Worm (Caenorhabditis elegans) whole organism, late embryonic: Measurements from ENCODE around the gene acr-3.

Source experiments
- C08G9.2 ChIP-seq: sonication (generic microtip); optimal IDR thresholded peaks from 2 replicates; lab custom pipeline; 2016; ENCODE audit warnings: mild to moderate bottlenecking, missing genetic modification characterization, moderate library complexity, missing compliant biosample characterization
- C38D4.7 ChIP-seq: fragments of 200-800 bp; sonication (Bioruptor generic); optimal IDR thresholded peaks from 2 replicates; lab custom pipeline; 2018; ENCODE audit warnings: mild to moderate bottlenecking, missing genetic modification characterization, moderate library complexity, missing compliant biosample characterization
- F13H6.1 ChIP-seq: sonication (generic microtip); optimal IDR thresholded peaks from 2 replicates; lab custom pipeline; 2016; ENCODE audit warnings: missing genetic modification characterization, missing compliant biosample characterization
- K02D7.2 ChIP-seq: sonication (generic microtip); optimal IDR thresholded peaks from 2 replicates; lab custom pipeline; 2017; ENCODE audit warnings: mild to moderate bottlenecking, missing genetic modification characterization, missing compliant biosample characterization
- K09A11.1 ChIP-seq: sonication (generic microtip); optimal IDR thresholded peaks from 2 replicates; lab custom pipeline; 2017; ENCODE audit warnings: antibody characterized with exemption, mild to moderate bottlenecking, missing genetic modification characterization, missing compliant biosample characterization; ENCODE audit not compliant: insufficient read depth
- T23F11.4 ChIP-seq: fragments of 200-800 bp; sonication (Bioruptor generic); optimal IDR thresholded peaks from 2 replicates; lab custom pipeline; 2018; ENCODE audit warnings: mild to moderate bottlenecking, missing genetic modification characterization, missing compliant biosample characterization
- Y22D7AL.16 ChIP-seq: sonication (generic microtip); optimal IDR thresholded peaks from 2 replicates; lab custom pipeline; 2016; ENCODE audit warnings: missing genetic modification characterization, missing compliant biosample characterization
- ahr-1 ChIP-seq: sonication (generic microtip); optimal IDR thresholded peaks from 2 replicates; lab custom pipeline; 2016; ENCODE audit warnings: missing genetic modification characterization, missing compliant biosample characterization
- ama-1 ChIP-seq: fragments of 150-350 bp; optimal IDR thresholded peaks from 2 replicates; lab custom pipeline; 2014
- ceh-14 ChIP-seq: sonication (generic microtip); optimal IDR thresholded peaks from 2 replicates; lab custom pipeline; 2016; ENCODE audit warnings: missing genotype, missing genetic modification characterization, missing compliant biosample characterization
- ceh-18 ChIP-seq: sonication (generic microtip); optimal IDR thresholded peaks from 2 replicates; lab custom pipeline; 2016; ENCODE audit warnings: missing genetic modification characterization, missing compliant biosample characterization
- ceh-19 ChIP-seq: fragments of 200-800 bp; sonication (Bioruptor generic); optimal IDR thresholded peaks from 2 replicates; lab custom pipeline; 2018; ENCODE audit warnings: mild to moderate bottlenecking, missing genetic modification characterization, missing compliant biosample characterization
- ceh-2 ChIP-seq: sonication (generic microtip); optimal IDR thresholded peaks from 2 replicates; lab custom pipeline; 2016; ENCODE audit warnings: missing genotype, missing genetic modification characterization, missing compliant biosample characterization
- ceh-30 ChIP-seq: fragments of 150-350 bp; optimal IDR thresholded peaks from 2 replicates; lab custom pipeline; 2014; ENCODE audit warnings: missing biosample characterization, missing genetic modification characterization
- ceh-34 ChIP-seq: sonication (generic microtip); optimal IDR thresholded peaks from 2 replicates; lab custom pipeline; 2016; ENCODE audit warnings: mild to moderate bottlenecking, missing genetic modification characterization, missing compliant biosample characterization
- ceh-48 ChIP-seq: sonication (generic microtip); optimal IDR thresholded peaks from 2 replicates; lab custom pipeline; 2016; ENCODE audit warnings: missing genetic modification characterization, inconsistent platforms, missing compliant biosample characterization
- ceh-6 ChIP-seq: fragments of 200-800 bp; sonication (Bioruptor generic); optimal IDR thresholded peaks from 2 replicates; lab custom pipeline; 2018; ENCODE audit warnings: mild to moderate bottlenecking, missing genetic modification characterization, missing compliant biosample characterization
- ceh-9 ChIP-seq: sonication (generic microtip); optimal IDR thresholded peaks from 2 replicates; lab custom pipeline; 2016; ENCODE audit warnings: mild to moderate bottlenecking, missing genetic modification characterization, inconsistent platforms, missing compliant biosample characterization
- che-1 ChIP-seq: sonication (generic microtip); optimal IDR thresholded peaks from 2 replicates; lab custom pipeline; 2016; ENCODE audit warnings: mild to moderate bottlenecking, missing genetic modification characterization, missing compliant biosample characterization
- dmd-4 ChIP-seq: sonication (generic microtip); optimal IDR thresholded peaks from 2 replicates; lab custom pipeline; 2016; ENCODE audit warnings: borderline replicate concordance, missing genetic modification characterization, missing compliant biosample characterization
- dve-1 ChIP-seq: sonication (generic microtip); optimal IDR thresholded peaks from 2 replicates; lab custom pipeline; 2017; ENCODE audit warnings: antibody characterized with exemption, mild to moderate bottlenecking, missing genetic modification characterization, missing compliant biosample characterization
- elt-2 ChIP-seq: sonication (generic microtip); optimal IDR thresholded peaks from 2 replicates; lab custom pipeline; 2016; ENCODE audit warnings: missing genetic modification reagents, missing genetic modification characterization, missing compliant biosample characterization
- ets-4 ChIP-seq: sonication (generic microtip); optimal IDR thresholded peaks from 2 replicates; lab custom pipeline; 2016; ENCODE audit warnings: missing genetic modification characterization, missing compliant biosample characterization
- eyg-1 ChIP-seq: sonication (generic microtip); optimal IDR thresholded peaks from 2 replicates; lab custom pipeline; 2016; ENCODE audit warnings: missing genotype, missing genetic modification characterization, missing compliant biosample characterization
- fkh-10 ChIP-seq: fragments of 150-350 bp; optimal IDR thresholded peaks from 2 replicates; lab custom pipeline; 2014; ENCODE audit warnings: missing biosample characterization, missing genetic modification reagents, missing genetic modification characterization
- gmeb-2 ChIP-seq: sonication (generic microtip); optimal IDR thresholded peaks from 2 replicates; lab custom pipeline; 2016; ENCODE audit warnings: missing genetic modification characterization, inconsistent platforms, missing compliant biosample characterization
- hlh-13 ChIP-seq: fragments of 200-800 bp; sonication (Bioruptor generic); optimal IDR thresholded peaks from 2 replicates; lab custom pipeline; 2018; ENCODE audit warnings: mild to moderate bottlenecking, missing genetic modification characterization, missing compliant biosample characterization
- hlh-30 ChIP-seq: sonication (generic microtip); optimal IDR thresholded peaks from 2 replicates; lab custom pipeline; 2017; ENCODE audit warnings: antibody characterized with exemption, missing genetic modification characterization, missing compliant biosample characterization; ENCODE audit not compliant: insufficient read depth
- hlh-8 ChIP-seq: sonication (generic microtip); optimal IDR thresholded peaks from 2 replicates; lab custom pipeline; 2016; ENCODE audit warnings: missing genotype, missing genetic modification characterization, missing compliant biosample characterization
- lim-6 ChIP-seq: sonication (generic microtip); optimal IDR thresholded peaks from 2 replicates; lab custom pipeline; 2016; ENCODE audit warnings: missing genetic modification characterization, missing compliant biosample characterization
- mec-3 ChIP-seq: sonication (generic microtip); optimal IDR thresholded peaks from 2 replicates; lab custom pipeline; 2016; ENCODE audit warnings: borderline replicate concordance, missing genetic modification characterization, missing compliant biosample characterization
- nfya-1 ChIP-seq: sonication (generic microtip); optimal IDR thresholded peaks from 2 replicates; lab custom pipeline; 2017; ENCODE audit warnings: missing genetic modification characterization, mild to moderate bottlenecking, missing compliant biosample characterization, antibody characterized with exemption, moderate library complexity
- odd-2 ChIP-seq: sonication (generic microtip); optimal IDR thresholded peaks from 2 replicates; lab custom pipeline; 2017; ENCODE audit warnings: antibody characterized with exemption, mild to moderate bottlenecking, missing genetic modification characterization, missing compliant biosample characterization
- pag-3 ChIP-seq: sonication (generic microtip); optimal IDR thresholded peaks from 2 replicates; lab custom pipeline; 2016; ENCODE audit warnings: missing compliant biosample characterization, missing genetic modification characterization, borderline replicate concordance
- pha-4 ChIP-seq: fragments of 150-350 bp; optimal IDR thresholded peaks from 2 replicates; lab custom pipeline; 2018; ENCODE audit warnings: missing biosample characterization, missing genetic modification reagents, missing genetic modification characterization
- pqm-1 ChIP-seq: sonication (generic microtip); optimal IDR thresholded peaks from 2 replicates; lab custom pipeline; 2016; ENCODE audit warnings: missing genetic modification characterization, missing compliant biosample characterization
- rnt-1 ChIP-seq: sonication (generic microtip); optimal IDR thresholded peaks from 2 replicates; lab custom pipeline; 2016; ENCODE audit warnings: missing genetic modification characterization, missing compliant biosample characterization
- sdc-2 ChIP-seq: sonication (generic microtip); optimal IDR thresholded peaks from 2 replicates; lab custom pipeline; 2016; ENCODE audit warnings: missing genotype, missing genetic modification characterization, missing compliant biosample characterization
- sox-4 ChIP-seq: sonication (generic microtip); optimal IDR thresholded peaks from 2 replicates; lab custom pipeline; 2017; ENCODE audit warnings: mild to moderate bottlenecking, missing genetic modification characterization, inconsistent platforms, missing compliant biosample characterization
- syd-9 ChIP-seq: sonication (generic microtip); optimal IDR thresholded peaks from 2 replicates; lab custom pipeline; 2016; ENCODE audit warnings: mild to moderate bottlenecking, missing genetic modification characterization, moderate library complexity, missing compliant biosample characterization
- tbx-2 ChIP-seq: sonication (generic microtip); optimal IDR thresholded peaks from 2 replicates; lab custom pipeline; 2016; ENCODE audit warnings: missing genetic modification characterization, missing compliant biosample characterization
- tbx-7 ChIP-seq: sonication (generic microtip); optimal IDR thresholded peaks from 2 replicates; lab custom pipeline; 2016; ENCODE audit warnings: missing genotype, missing genetic modification characterization, missing compliant biosample characterization
- unc-3 ChIP-seq, 2 experiments: fragments of 200-800 bp in 1 of 2; sonication (Bioruptor generic) in 1 of 2; sonication (generic microtip) in 1 of 2; conservative IDR thresholded peaks in 1 of 2; optimal IDR thresholded peaks in 1 of 2; 2 replicates each; pipeline versions ENCODE4 v1.3.6 to Lab custom; 2016 to 2022; ENCODE audit warnings: missing compliant biosample characterization in 2 of 2, missing genetic modification characterization in 2 of 2, missing genetic modification reagents in 1 of 2
- unc-42 ChIP-seq: sonication (generic microtip); optimal IDR thresholded peaks from 2 replicates; lab custom pipeline; 2016; ENCODE audit warnings: missing genotype, missing genetic modification characterization, missing compliant biosample characterization
- unc-55 ChIP-seq: sonication (generic microtip); optimal IDR thresholded peaks from 2 replicates; lab custom pipeline; 2017; ENCODE audit warnings: missing biosample characterization, missing genetic modification reagents, missing genetic modification characterization
- unc-86 ChIP-seq: sonication (generic microtip); optimal IDR thresholded peaks from 2 replicates; lab custom pipeline; 2016; ENCODE audit warnings: missing genetic modification characterization, missing compliant biosample characterization
- zip-5 ChIP-seq: sonication (generic microtip); optimal IDR thresholded peaks from 2 replicates; lab custom pipeline; 2016; ENCODE audit warnings: missing genetic modification characterization, missing compliant biosample characterization

acr-3 gene

DNA sequence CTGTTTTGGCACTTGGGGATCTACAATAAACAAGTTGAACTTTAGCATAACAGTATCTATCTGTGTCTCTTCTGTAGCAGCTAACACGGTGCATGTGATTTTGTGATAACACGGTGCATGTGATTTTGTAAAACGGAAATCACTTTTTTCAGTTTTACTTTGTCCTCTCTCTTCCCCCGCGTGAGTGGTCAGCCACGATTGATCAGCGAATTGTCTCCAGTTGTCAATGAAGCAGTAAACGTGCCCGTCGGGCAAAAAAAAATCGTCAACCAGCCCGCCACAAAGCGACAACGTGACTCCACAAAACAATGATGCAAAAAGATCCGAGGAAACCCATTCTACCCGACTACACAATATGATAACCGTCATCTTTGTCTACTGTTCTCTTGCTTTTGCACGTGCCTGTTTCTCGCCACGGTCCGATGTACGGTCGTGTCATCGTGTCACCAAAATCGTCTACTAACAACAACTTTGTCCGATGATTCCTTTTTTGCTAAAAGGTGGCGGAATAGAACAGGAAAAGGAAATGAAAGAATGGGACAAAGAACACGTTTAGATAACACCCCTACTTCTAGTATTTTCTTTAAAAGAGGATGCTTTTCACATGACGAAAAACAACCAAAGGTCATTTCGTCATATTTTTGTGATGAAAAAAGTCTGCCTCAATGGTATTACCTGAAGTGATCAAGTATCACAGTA is 39.9 kb downstream of the acr-3 start:
- TF ChIP-seq pqm-1 (tag; lab: Kevin White, UChicago) (peak; percentile 1), dve-1 (tag; lab: Kevin White, UChicago) (no peak)

DNA sequence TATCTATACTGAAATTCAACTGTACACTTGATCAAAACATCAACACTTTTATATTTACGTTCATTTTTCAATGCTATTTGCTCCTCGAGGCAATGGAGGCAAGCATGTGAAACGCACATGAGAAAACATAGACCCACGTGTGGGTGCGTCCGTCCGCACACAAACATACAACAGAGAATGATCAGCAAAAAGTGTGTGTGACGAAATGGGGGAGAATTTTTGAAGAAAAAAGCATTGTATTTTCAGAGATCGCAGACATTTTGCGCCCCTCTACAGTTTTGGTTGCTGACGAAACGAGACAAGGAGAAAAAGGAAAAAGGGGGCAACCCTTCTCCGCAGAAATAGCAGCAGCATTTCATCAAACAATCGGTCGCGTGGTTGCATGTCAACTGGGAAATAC is 40.8 kb downstream of the acr-3 start:
- TF ChIP-seq F13H6.1, result peak; percentile 32
- peak; percentile 50 for TF ChIP-seq dve-1 (tag; lab: Kevin White, UChicago)
- TF ChIP-seq che-1 (tag; lab: Kevin White, UChicago), result no peak
- TF ChIP-seq unc-86, result no peak
- no peak for TF ChIP-seq hlh-13 (GFP tag; lab: Kevin White, UChicago)
- TF ChIP-seq ceh-30 (tag; lab: Kevin White, UChicago), result no peak
- no peak for TF ChIP-seq T23F11.4 (GFP tag; lab: Kevin White, UChicago)
- no peak for TF ChIP-seq sox-4
- no peak for TF ChIP-seq ceh-14 (tag; lab: Kevin White, UChicago)
- no peak for TF ChIP-seq sdc-2 (tag; lab: Kevin White, UChicago)
- TF ChIP-seq Y22D7AL.16, result no peak
- peak; percentile 7 for TF ChIP-seq elt-2 (tag; lab: Kevin White, UChicago)
- TF ChIP-seq ceh-19 (GFP tag; lab: Kevin White, UChicago), result no peak
- no peak for TF ChIP-seq mec-3
- no peak for TF ChIP-seq ceh-34
- TF ChIP-seq ceh-18 (tag; lab: Kevin White, UChicago), result peak; percentile 79
- TF ChIP-seq fkh-10 (GFP tag; lab: Kevin White, UChicago), result no peak
- TF ChIP-seq ama-1 (lab: Kevin White, UChicago), result no peak
- peak; percentile 4 for TF ChIP-seq K09A11.1 (tag; lab: Kevin White, UChicago)
- no peak for TF ChIP-seq tbx-7 (tag; lab: Kevin White, UChicago)
- no peak for TF ChIP-seq C08G9.2 (tag; lab: Kevin White, UChicago)
- TF ChIP-seq eyg-1 (tag; lab: Kevin White, UChicago), result no peak
- no peak for TF ChIP-seq C38D4.7 (GFP tag; lab: Kevin White, UChicago)
- TF ChIP-seq unc-3 (GFP tag; conservative IDR thresholded peaks at IDR 0.05; lab: Robert Waterston, UW), result no peak
- TF ChIP-seq unc-3 (tag; optimal IDR thresholded peaks at IDR 0.05; lab: Kevin White, UChicago), result no peak
- no peak for TF ChIP-seq ceh-48
- peak; percentile 70 for TF ChIP-seq pqm-1 (tag; lab: Kevin White, UChicago)
- TF ChIP-seq rnt-1, result no peak
- TF ChIP-seq K02D7.2, result no peak
- TF ChIP-seq pha-4 (tag; lab: Kevin White, UChicago), result no peak
- TF ChIP-seq lim-6 (tag; lab: Kevin White, UChicago), result no peak
- no peak for TF ChIP-seq hlh-8
- TF ChIP-seq ahr-1 (tag; lab: Kevin White, UChicago), result no peak
- peak; percentile 48 for TF ChIP-seq nfya-1 (tag; lab: Kevin White, UChicago)
- TF ChIP-seq syd-9 (tag; lab: Kevin White, UChicago), result no peak
- TF ChIP-seq odd-2 (tag; lab: Kevin White, UChicago), result no peak
- TF ChIP-seq zip-5 (tag; lab: Kevin White, UChicago), result no peak
- TF ChIP-seq ceh-9 (tag; lab: Kevin White, UChicago), result no peak
- no peak for TF ChIP-seq gmeb-2
- no peak for TF ChIP-seq tbx-2 (tag; lab: Kevin White, UChicago)
- TF ChIP-seq dmd-4 (tag; lab: Kevin White, UChicago), result no peak
- TF ChIP-seq ceh-2, result no peak
- TF ChIP-seq hlh-30 (tag; lab: Kevin White, UChicago), result peak; percentile 11
- TF ChIP-seq unc-42 (tag; lab: Kevin White, UChicago), result no peak
- TF ChIP-seq unc-55 (GFP tag; lab: Kevin White, UChicago), result peak; percentile 26
- TF ChIP-seq ets-4 (tag; lab: Kevin White, UChicago), result peak; percentile 69
- no peak for TF ChIP-seq ceh-6 (GFP tag; lab: Kevin White, UChicago)
- no peak for TF ChIP-seq pag-3
